Worm (Caenorhabditis elegans) whole organism, mixed stage, embryonic: ENCODE measurements around the gene ddx-19.

Experiments
- M03D4.4 ChIP-seq: sonication (generic microtip); optimal IDR thresholded peaks from 2 replicates; lab custom pipeline; 2017; ENCODE audit warnings: mild to moderate bottlenecking, missing genetic modification characterization, missing compliant biosample characterization
- bed-3 ChIP-seq: fragments of 200-800 bp; sonication (Bioruptor generic); optimal IDR thresholded peaks from 3 replicates; lab custom pipeline; 2018; ENCODE audit warnings: mild to moderate bottlenecking, missing genetic modification characterization, moderate library complexity, missing compliant biosample characterization
- blmp-1 ChIP-seq: fragments of 150-350 bp; optimal IDR thresholded peaks from 2 replicates; lab custom pipeline; 2014; ENCODE audit warnings: missing biosample characterization, missing genetic modification characterization
- ceh-43 ChIP-seq: fragments of 200-800 bp; sonication (Bioruptor generic); optimal IDR thresholded peaks from 2 replicates; lab custom pipeline; 2018; ENCODE audit warnings: mild to moderate bottlenecking, missing genetic modification characterization, moderate library complexity, missing compliant biosample characterization
- ceh-83 ChIP-seq: fragments of 200-800 bp; sonication (Bioruptor generic); optimal IDR thresholded peaks from 2 replicates; lab custom pipeline; 2018; ENCODE audit warnings: mild to moderate bottlenecking, missing genetic modification characterization, missing compliant biosample characterization
- cnd-1 ChIP-seq: fragments of 200-800 bp; sonication (Bioruptor generic); optimal IDR thresholded peaks from 2 replicates; lab custom pipeline; 2018; ENCODE audit warnings: mild to moderate bottlenecking, missing genetic modification characterization, missing compliant biosample characterization
- drap-1 ChIP-seq: fragments of 200-800 bp; sonication (Bioruptor generic); optimal IDR thresholded peaks from 3 replicates; lab custom pipeline; 2018; ENCODE audit warnings: mild to moderate bottlenecking, missing genetic modification characterization, missing compliant biosample characterization
- elt-1 ChIP-seq: sonication (generic microtip); optimal IDR thresholded peaks from 2 replicates; lab custom pipeline; 2017; ENCODE audit warnings: missing genetic modification characterization, mild to moderate bottlenecking, missing compliant biosample characterization, antibody characterized with exemption, moderate library complexity, borderline replicate concordance; ENCODE audit not compliant: insufficient read depth
- elt-3 ChIP-seq: fragments of 150-350 bp; optimal IDR thresholded peaks from 2 replicates; lab custom pipeline; 2014; ENCODE audit warnings: missing biosample characterization, missing genetic modification characterization
- flh-1 ChIP-seq: fragments of 200-800 bp; sonication (Bioruptor generic); optimal IDR thresholded peaks from 2 replicates; lab custom pipeline; 2018; ENCODE audit warnings: mild to moderate bottlenecking, missing genetic modification characterization, moderate library complexity, missing compliant biosample characterization
- ham-2 ChIP-seq: fragments of 200-800 bp; sonication (Bioruptor generic); optimal IDR thresholded peaks from 2 replicates; lab custom pipeline; 2018; ENCODE audit warnings: mild to moderate bottlenecking, missing genetic modification characterization, missing compliant biosample characterization
- hlh-1 ChIP-seq: fragments of 150-350 bp; optimal IDR thresholded peaks from 2 replicates; lab custom pipeline; 2014; ENCODE audit warnings: missing biosample characterization, missing genetic modification reagents, missing genetic modification characterization
- lin-13 ChIP-seq: fragments of 150-350 bp; optimal IDR thresholded peaks from 2 replicates; lab custom pipeline; 2014; ENCODE audit warnings: missing biosample characterization, missing genetic modification characterization
- lsy-2 ChIP-seq: fragments of 150-350 bp; optimal IDR thresholded peaks from 2 replicates; lab custom pipeline; 2014; ENCODE audit warnings: missing biosample characterization, missing genetic modification characterization
- mab-5 ChIP-seq: fragments of 150-350 bp; optimal IDR thresholded peaks from 2 replicates; lab custom pipeline; 2014; ENCODE audit warnings: missing biosample characterization, missing genetic modification characterization
- mep-1 ChIP-seq: fragments of 150-350 bp; optimal IDR thresholded peaks from 2 replicates; lab custom pipeline; 2017; ENCODE audit warnings: missing biosample characterization, missing genetic modification reagents, missing genetic modification characterization, inconsistent platforms
- mls-2 ChIP-seq: sonication (generic microtip); optimal IDR thresholded peaks from 2 replicates; lab custom pipeline; 2016; ENCODE audit warnings: mild to moderate bottlenecking, missing genetic modification characterization, moderate library complexity, missing compliant biosample characterization
- nhr-12 ChIP-seq: fragments of 150-350 bp; optimal IDR thresholded peaks from 2 replicates; lab custom pipeline; 2014; ENCODE audit warnings: missing biosample characterization, missing genetic modification characterization
- nhr-2 ChIP-seq: fragments of 150-350 bp; optimal IDR thresholded peaks from 2 replicates; lab custom pipeline; 2014; ENCODE audit warnings: missing biosample characterization, missing genetic modification characterization
- nhr-237 ChIP-seq: fragments of 150-350 bp; optimal IDR thresholded peaks from 2 replicates; lab custom pipeline; 2014; ENCODE audit warnings: missing biosample characterization, missing genetic modification characterization
- nhr-28 ChIP-seq: fragments of 150-350 bp; optimal IDR thresholded peaks from 2 replicates; lab custom pipeline; 2014; ENCODE audit warnings: missing biosample characterization, missing genetic modification characterization
- nhr-76 ChIP-seq: sonication (generic microtip); optimal IDR thresholded peaks from 2 replicates; lab custom pipeline; 2017; ENCODE audit warnings: missing biosample characterization, missing genetic modification characterization
- pha-4 ChIP-seq: fragments of 150-350 bp; optimal IDR thresholded peaks from 2 replicates; lab custom pipeline; 2018; ENCODE audit warnings: missing biosample characterization, missing genetic modification reagents, missing genetic modification characterization
- sem-2 ChIP-seq: fragments of 200-800 bp; sonication (Bioruptor generic); optimal IDR thresholded peaks from 2 replicates; lab custom pipeline; 2018; ENCODE audit warnings: mild to moderate bottlenecking, missing genetic modification characterization, missing compliant biosample characterization
- snpc-4 ChIP-seq: fragments of 150-350 bp; optimal IDR thresholded peaks from 2 replicates; lab custom pipeline; 2014; ENCODE audit warnings: missing biosample characterization, missing genetic modification characterization
- tbx-8 ChIP-seq: fragments of 200-800 bp; sonication (Bioruptor generic); optimal IDR thresholded peaks from 2 replicates; lab custom pipeline; 2018; ENCODE audit warnings: mild to moderate bottlenecking, missing genetic modification characterization, moderate library complexity, missing compliant biosample characterization
- unc-120 ChIP-seq: sonication (generic microtip); optimal IDR thresholded peaks from 2 replicates; lab custom pipeline; 2017; ENCODE audit warnings: missing genetic modification characterization, missing compliant biosample characterization; ENCODE audit not compliant: poor library complexity, severe bottlenecking
- unc-39 ChIP-seq: fragments of 150-350 bp; optimal IDR thresholded peaks from 2 replicates; lab custom pipeline; 2014; ENCODE audit warnings: missing biosample characterization, missing genetic modification characterization
- unc-62 ChIP-seq: fragments of 150-350 bp; optimal IDR thresholded peaks from 2 replicates; lab custom pipeline; 2014; ENCODE audit warnings: missing biosample characterization, missing genetic modification reagents, missing genetic modification characterization
- zip-8 ChIP-seq: fragments of 150-350 bp; optimal IDR thresholded peaks from 2 replicates; lab custom pipeline; 2014; ENCODE audit warnings: missing biosample characterization, missing genetic modification characterization
- ztf-11 ChIP-seq: fragments of 150-350 bp; optimal IDR thresholded peaks from 2 replicates; lab custom pipeline; 2014; ENCODE audit warnings: missing biosample characterization, missing genetic modification characterization

The ddx-19 gene

DNA sequence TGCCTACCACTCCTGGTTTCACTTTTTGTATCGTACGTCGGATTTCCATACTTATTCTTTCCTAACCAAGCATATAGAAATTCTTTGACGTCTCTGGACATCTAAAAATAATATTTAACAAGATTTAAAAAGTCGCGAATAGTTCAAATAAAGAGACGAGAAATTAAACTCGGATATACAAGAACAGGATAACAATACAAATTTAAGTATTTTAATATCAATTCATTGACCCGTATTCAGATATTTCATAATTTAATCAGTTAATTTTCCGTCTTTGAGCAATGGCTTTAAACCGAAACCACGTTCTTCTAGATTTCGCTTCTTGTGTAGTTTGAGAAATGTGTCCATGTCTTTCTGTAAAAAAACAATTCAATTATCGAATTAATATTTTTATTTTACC is 1.1 kb upstream of the ddx-19 start, which contains the start of gene rha-1:
rha-1 (minus strand) TSS at position 101 of the 400 bp plus-strand sequence.
- no peak for TF ChIP-seq tbx-8 (GFP tag; lab: Kevin White, UChicago)
- no peak for TF ChIP-seq cnd-1 (tag; lab: Kevin White, UChicago)

ce11 chrII:8889589-8889988 is 4.9 kb downstream of the ddx-19 start:
- TF ChIP-seq nhr-2 (tag; lab: Kevin White, UChicago) (no peak), unc-39 (no peak), ceh-43 (GFP tag; lab: Kevin White, UChicago) (no peak), blmp-1 (tag; lab: Kevin White, UChicago) (no peak), mep-1 (tag; lab: Kevin White, UChicago) (no peak), nhr-76 (tag; lab: Kevin White, UChicago) (no peak)

DNA sequence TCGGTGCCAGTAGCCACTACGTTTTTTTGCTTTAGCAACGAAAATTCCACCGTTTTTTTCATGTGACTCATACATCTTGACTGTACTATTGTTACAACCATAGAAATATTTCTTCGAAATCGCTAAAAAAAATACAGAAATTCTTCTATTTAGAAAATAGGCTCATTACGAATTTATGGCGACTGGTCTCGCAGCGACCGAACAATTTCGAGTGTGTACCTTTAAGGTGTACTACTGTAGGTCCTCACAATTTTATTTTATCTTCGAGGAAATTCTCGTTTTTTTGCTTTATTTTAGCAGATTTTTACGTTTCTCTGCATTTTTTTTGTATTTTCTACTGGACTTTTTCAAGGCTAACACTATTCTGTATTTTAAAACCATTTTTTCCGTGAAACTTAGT is 5.3 kb downstream of the ddx-19 start:
- no peak for TF ChIP-seq unc-39
- no peak for TF ChIP-seq ceh-83 (GFP tag; lab: Kevin White, UChicago)
- no peak for TF ChIP-seq flh-1 (GFP tag; lab: Kevin White, UChicago)
- no peak for TF ChIP-seq mep-1 (tag; lab: Kevin White, UChicago)
- TF ChIP-seq nhr-237: no peak
- TF ChIP-seq tbx-8 (GFP tag; lab: Kevin White, UChicago): no peak
- TF ChIP-seq zip-8 (tag; lab: Kevin White, UChicago): no peak
- no peak for TF ChIP-seq ham-2 (GFP tag; lab: Kevin White, UChicago)
- TF ChIP-seq mab-5 (tag; lab: Kevin White, UChicago): no peak
- TF ChIP-seq cnd-1 (tag; lab: Kevin White, UChicago): no peak
- TF ChIP-seq elt-1 (tag; lab: Kevin White, UChicago): no peak
- no peak for TF ChIP-seq elt-3 (tag; lab: Kevin White, UChicago)
- no peak for TF ChIP-seq mls-2 (tag; lab: Kevin White, UChicago)

ce11 chrII:8890530-8890929 is 5.8 kb downstream of the ddx-19 start:
- TF ChIP-seq unc-62 (GFP tag; lab: Kevin White, UChicago): peak; percentile 57
- TF ChIP-seq elt-1 (tag; lab: Kevin White, UChicago): peak; percentile 91
- TF ChIP-seq elt-3 (tag; lab: Kevin White, UChicago): peak; percentile 41
- TF ChIP-seq snpc-4 (tag; lab: Kevin White, UChicago): no peak
- TF ChIP-seq ztf-11 (tag; lab: Kevin White, UChicago): no peak
- TF ChIP-seq M03D4.4 (tag; lab: Kevin White, UChicago): no peak
- TF ChIP-seq, all 35 proteins: peak for 3

DNA sequence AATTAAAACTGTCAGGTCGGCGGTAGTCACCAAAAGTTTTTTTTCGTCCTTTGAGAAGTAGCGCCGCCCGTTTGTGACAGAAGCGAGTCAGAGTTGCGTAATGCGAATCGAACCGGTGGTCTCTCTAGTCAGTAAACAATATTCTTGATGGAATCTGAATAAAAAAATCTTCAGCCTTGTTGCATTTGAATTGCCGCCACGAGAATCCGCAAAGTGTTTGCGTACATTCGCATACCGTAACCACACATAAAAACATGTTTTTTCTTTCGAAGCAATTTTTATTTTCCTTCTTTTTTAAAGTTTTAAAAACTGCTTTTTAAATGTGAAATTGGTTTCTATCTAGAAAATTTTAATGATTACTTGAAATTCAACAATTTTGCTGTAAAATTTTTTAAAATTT is 6.3 kb downstream of the ddx-19 start:
- TF ChIP-seq lsy-2 (tag; lab: Kevin White, UChicago): peak; percentile 63
- TF ChIP-seq unc-120: no peak

DNA sequence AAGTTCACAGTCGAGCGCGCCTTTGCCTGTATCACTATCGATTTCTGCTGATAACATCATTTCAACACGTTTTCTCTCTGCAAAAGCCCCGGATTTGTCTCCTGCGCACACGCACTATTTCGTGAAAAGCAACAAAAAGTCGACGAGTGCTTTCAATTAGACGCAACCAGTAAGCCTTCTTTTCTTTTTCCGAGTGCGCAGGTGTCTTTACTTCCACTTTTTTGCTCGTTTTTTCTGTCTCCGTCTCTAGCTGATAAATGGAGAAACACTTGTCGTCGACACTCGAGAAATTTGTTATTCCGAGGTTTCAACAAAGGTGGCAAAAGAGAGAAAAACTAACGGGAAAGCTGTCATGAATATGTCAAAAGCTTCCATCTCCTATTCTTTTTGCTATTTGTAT is 6.9 kb downstream of the ddx-19 start:
- TF ChIP-seq nhr-76 (tag; lab: Kevin White, UChicago): no peak
- TF ChIP-seq hlh-1 (tag; lab: Kevin White, UChicago): peak; percentile 51
- TF ChIP-seq, all 35 proteins: peak for 1

- TF ChIP-seq ceh-43 (GFP tag; lab: Kevin White, UChicago) (no peak), nhr-12 (tag; lab: Kevin White, UChicago) (no peak), elt-1 (tag; lab: Kevin White, UChicago) (peak; percentile 90), snpc-4 (tag; lab: Kevin White, UChicago) (no peak), tbx-8 (GFP tag; lab: Kevin White, UChicago) (no peak), nhr-2 (tag; lab: Kevin White, UChicago) (peak; percentile 57), nhr-28 (no peak), cnd-1 (tag; lab: Kevin White, UChicago) (no peak), mep-1 (tag; lab: Kevin White, UChicago) (no peak), elt-3 (tag; lab: Kevin White, UChicago) (no peak), sem-2 (GFP tag; lab: Kevin White, UChicago) (no peak), mls-2 (tag; lab: Kevin White, UChicago) (no peak), bed-3 (GFP tag; lab: Kevin White, UChicago) (no peak), lsy-2 (tag; lab: Kevin White, UChicago) (no peak), pha-4 (tag; lab: Kevin White, UChicago) (no peak), unc-39 (no peak), drap-1 (GFP tag; lab: Kevin White, UChicago) (no peak), ham-2 (GFP tag; lab: Kevin White, UChicago) (no peak), ztf-11 (tag; lab: Kevin White, UChicago) (no peak), hlh-1 (tag; lab: Kevin White, UChicago) (peak; percentile 6), lin-13 (tag; lab: Kevin White, UChicago) (no peak), unc-62 (GFP tag; lab: Kevin White, UChicago) (no peak)
Observed at ce11 chrII:8895398-8895797, 10.7 kb downstream of the ddx-19 start.
